Worm (Caenorhabditis elegans) whole organism, early embryonic: ENCODE results near the gene srx-46.

Experiments
- F13C5.2 ChIP-seq: sonication (generic microtip); optimal IDR thresholded peaks from 2 replicates; lab custom pipeline; 2017; ENCODE audit warnings: mild to moderate bottlenecking, missing genetic modification characterization, inconsistent platforms, missing compliant biosample characterization
- ama-1 ChIP-seq: fragments of 150-350 bp; optimal IDR thresholded peaks from 2 replicates; lab custom pipeline; 2014
- flt-1 ChIP-seq: fragments of 200-800 bp; sonication (Bioruptor generic); IDR thresholded peaks from 2 replicates; pipeline ENCODE4 v1.3.6; 2022; ENCODE audit warnings: missing genetic modification characterization, missing compliant biosample characterization
- sea-1 ChIP-seq: fragments of 200-800 bp; sonication (Bioruptor generic); conservative IDR thresholded peaks from 2 replicates; pipeline ENCODE4 v1.3.6; 2022; ENCODE audit warnings: missing genetic modification characterization, missing compliant biosample characterization

DNA sequence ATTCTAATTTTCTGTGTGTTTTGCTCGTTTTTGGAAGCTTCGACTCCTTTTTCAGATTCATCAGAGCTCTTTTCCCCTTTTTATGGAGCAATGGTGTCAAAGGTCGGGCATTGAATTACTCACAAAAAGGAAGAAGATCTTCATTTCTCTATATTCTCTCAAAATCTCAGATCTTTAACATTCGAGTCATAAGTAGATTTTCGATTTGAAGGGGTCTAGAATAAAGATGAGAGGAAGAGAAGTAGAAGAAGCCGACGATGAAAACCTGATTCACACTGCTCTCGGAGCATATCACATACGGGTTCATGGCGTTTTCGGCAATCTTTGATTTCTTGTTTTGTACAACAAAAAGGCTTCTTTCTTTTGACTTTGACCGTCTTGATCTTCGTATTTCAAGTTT is 40.7 kb upstream of the srx-46 start:
- no peak for TF ChIP-seq flt-1
- no peak for TF ChIP-seq F13C5.2 (tag; lab: Kevin White, UChicago)
- TF ChIP-seq sea-1 (GFP tag; lab: Robert Waterston, UW) = no peak
- no peak for TF ChIP-seq ama-1 (lab: Kevin White, UChicago)
